Worm (Caenorhabditis elegans): ENCODE data around the gene F18H3.4.

DNA sequence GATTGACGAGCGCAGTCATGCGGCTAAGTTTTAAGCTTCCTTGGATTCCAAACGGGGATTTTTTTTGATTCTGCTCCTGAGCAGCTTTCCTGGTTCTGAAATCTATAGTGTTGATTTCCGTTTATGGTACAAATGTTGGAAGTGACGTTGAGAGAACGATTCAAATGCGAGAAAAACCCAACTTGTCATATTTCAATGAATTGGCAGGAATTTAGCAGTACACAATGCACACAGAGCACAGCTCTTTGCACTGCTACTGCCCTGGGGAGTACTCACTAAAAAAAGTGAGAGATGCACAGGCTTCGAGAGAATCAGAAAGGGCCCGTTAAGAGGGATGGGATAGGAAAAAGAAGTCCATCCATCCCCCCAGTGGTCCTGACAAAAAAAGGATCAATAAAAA is 28.3 kb upstream of the F18H3.4 start, which contains the start of gene sad-1:
- TF ChIP-seq fkh-10 (GFP tag; optimal IDR thresholded peaks at IDR 0.05) (no peak), jun-1 (tag; optimal IDR thresholded peaks at IDR 0.05) (no peak), ZK337.2 (GFP tag; IDR thresholded peaks at IDR 0.05) (no peak), gei-8 (GFP tag; optimal IDR thresholded peaks at IDR 0.05) (no peak), F49E8.2 (tag; optimal IDR thresholded peaks at IDR 0.05; ENCODE audit: borderline replicate concordance) (no peak), unc-130 (GFP tag; optimal IDR thresholded peaks at IDR 0.05) (no peak), lsy-2 (tag; optimal IDR thresholded peaks at IDR 0.05) (no peak)
